Worm (Caenorhabditis elegans): ENCODE measurements around the gene glt-4.

- TF ChIP-seq ceh-9 (tag; optimal IDR thresholded peaks at IDR 0.05) (no peak), elt-2 (tag; optimal IDR thresholded peaks at IDR 0.05) (no peak), nhr-11 (tag; optimal IDR thresholded peaks at IDR 0.05) (no peak), rnt-1 (tag; optimal IDR thresholded peaks at IDR 0.05) (no peak), tbx-2 (tag; optimal IDR thresholded peaks at IDR 0.05) (no peak), pqm-1 (tag; optimal IDR thresholded peaks at IDR 0.05) (no peak), sox-4 (tag; optimal IDR thresholded peaks at IDR 0.05) (no peak), pag-3 (tag; optimal IDR thresholded peaks at IDR 0.05; ENCODE audit: borderline replicate concordance) (no peak), che-1 (tag; optimal IDR thresholded peaks at IDR 0.05) (no peak), npax-4 (tag; optimal IDR thresholded peaks at IDR 0.05) (no peak), ama-1 (optimal IDR thresholded peaks at IDR 0.05) (no peak), lin-11 (tag; optimal IDR thresholded peaks at IDR 0.05) (no peak), ets-4 (tag; optimal IDR thresholded peaks at IDR 0.05) (no peak)
Measured at ce11 chrX:6384537-6384936, 18.7 kb upstream of the glt-4 start.
